Worm (Caenorhabditis elegans) whole organism, late embryonic: ENCODE results near the gene ddx-35.

Source experiments
- F13H6.1 ChIP-seq: sonication (generic microtip); optimal IDR thresholded peaks from 2 replicates; lab custom pipeline; 2016; ENCODE audit warnings: missing genetic modification characterization, missing compliant biosample characterization
- K02D7.2 ChIP-seq: sonication (generic microtip); optimal IDR thresholded peaks from 2 replicates; lab custom pipeline; 2017; ENCODE audit warnings: mild to moderate bottlenecking, missing genetic modification characterization, missing compliant biosample characterization
- T23F11.4 ChIP-seq: fragments of 200-800 bp; sonication (Bioruptor generic); optimal IDR thresholded peaks from 2 replicates; lab custom pipeline; 2018; ENCODE audit warnings: mild to moderate bottlenecking, missing genetic modification characterization, missing compliant biosample characterization
- Y22D7AL.16 ChIP-seq: sonication (generic microtip); optimal IDR thresholded peaks from 2 replicates; lab custom pipeline; 2016; ENCODE audit warnings: missing genetic modification characterization, missing compliant biosample characterization
- ceh-19 ChIP-seq: fragments of 200-800 bp; sonication (Bioruptor generic); optimal IDR thresholded peaks from 2 replicates; lab custom pipeline; 2018; ENCODE audit warnings: mild to moderate bottlenecking, missing genetic modification characterization, missing compliant biosample characterization
- ceh-2 ChIP-seq: sonication (generic microtip); optimal IDR thresholded peaks from 2 replicates; lab custom pipeline; 2016; ENCODE audit warnings: missing genotype, missing genetic modification characterization, missing compliant biosample characterization
- ceh-22 ChIP-seq: sonication (generic microtip); optimal IDR thresholded peaks from 2 replicates; lab custom pipeline; 2017; ENCODE audit warnings: missing biosample characterization, missing genetic modification characterization
- ceh-31 ChIP-seq: sonication (generic microtip); optimal IDR thresholded peaks from 2 replicates; lab custom pipeline; 2016; ENCODE audit warnings: missing genetic modification characterization, missing compliant biosample characterization
- ceh-34 ChIP-seq: sonication (generic microtip); optimal IDR thresholded peaks from 2 replicates; lab custom pipeline; 2016; ENCODE audit warnings: mild to moderate bottlenecking, missing genetic modification characterization, missing compliant biosample characterization
- ceh-45 ChIP-seq: fragments of 200-800 bp; sonication (Bioruptor generic); IDR thresholded peaks from 2 replicates; pipeline ENCODE4 v1.3.6; 2022; ENCODE audit warnings: missing genetic modification reagents, missing genetic modification characterization, missing compliant biosample characterization
- ceh-48 ChIP-seq: sonication (generic microtip); optimal IDR thresholded peaks from 2 replicates; lab custom pipeline; 2016; ENCODE audit warnings: missing genetic modification characterization, inconsistent platforms, missing compliant biosample characterization
- ceh-6 ChIP-seq: fragments of 200-800 bp; sonication (Bioruptor generic); optimal IDR thresholded peaks from 2 replicates; lab custom pipeline; 2018; ENCODE audit warnings: mild to moderate bottlenecking, missing genetic modification characterization, missing compliant biosample characterization
- ceh-9 ChIP-seq: sonication (generic microtip); optimal IDR thresholded peaks from 2 replicates; lab custom pipeline; 2016; ENCODE audit warnings: mild to moderate bottlenecking, missing genetic modification characterization, inconsistent platforms, missing compliant biosample characterization
- dve-1 ChIP-seq: sonication (generic microtip); optimal IDR thresholded peaks from 2 replicates; lab custom pipeline; 2017; ENCODE audit warnings: antibody characterized with exemption, mild to moderate bottlenecking, missing genetic modification characterization, missing compliant biosample characterization
- elt-2 ChIP-seq: sonication (generic microtip); optimal IDR thresholded peaks from 2 replicates; lab custom pipeline; 2016; ENCODE audit warnings: missing genetic modification reagents, missing genetic modification characterization, missing compliant biosample characterization
- ets-4 ChIP-seq: sonication (generic microtip); optimal IDR thresholded peaks from 2 replicates; lab custom pipeline; 2016; ENCODE audit warnings: missing genetic modification characterization, missing compliant biosample characterization
- fax-1 ChIP-seq: sonication (generic microtip); optimal IDR thresholded peaks from 2 replicates; lab custom pipeline; 2016; ENCODE audit warnings: missing genotype, missing genetic modification characterization, missing compliant biosample characterization
- fkh-10 ChIP-seq: fragments of 150-350 bp; optimal IDR thresholded peaks from 2 replicates; lab custom pipeline; 2014; ENCODE audit warnings: missing biosample characterization, missing genetic modification reagents, missing genetic modification characterization
- fkh-6 ChIP-seq: sonication (generic microtip); optimal IDR thresholded peaks from 2 replicates; lab custom pipeline; 2016; ENCODE audit warnings: missing genetic modification characterization, missing compliant biosample characterization
- gmeb-2 ChIP-seq: sonication (generic microtip); optimal IDR thresholded peaks from 2 replicates; lab custom pipeline; 2016; ENCODE audit warnings: missing genetic modification characterization, inconsistent platforms, missing compliant biosample characterization
- hlh-13 ChIP-seq: fragments of 200-800 bp; sonication (Bioruptor generic); optimal IDR thresholded peaks from 2 replicates; lab custom pipeline; 2018; ENCODE audit warnings: mild to moderate bottlenecking, missing genetic modification characterization, missing compliant biosample characterization
- lin-11 ChIP-seq: fragments of 200-800 bp; sonication (Bioruptor generic); optimal IDR thresholded peaks from 2 replicates; lab custom pipeline; 2018; ENCODE audit warnings: mild to moderate bottlenecking, missing genetic modification characterization, missing compliant biosample characterization
- mec-3 ChIP-seq: sonication (generic microtip); optimal IDR thresholded peaks from 2 replicates; lab custom pipeline; 2016; ENCODE audit warnings: borderline replicate concordance, missing genetic modification characterization, missing compliant biosample characterization
- nfya-1 ChIP-seq: sonication (generic microtip); optimal IDR thresholded peaks from 2 replicates; lab custom pipeline; 2017; ENCODE audit warnings: missing genetic modification characterization, mild to moderate bottlenecking, missing compliant biosample characterization, antibody characterized with exemption, moderate library complexity
- npax-4 ChIP-seq: sonication (generic microtip); optimal IDR thresholded peaks from 2 replicates; lab custom pipeline; 2016; ENCODE audit warnings: missing genetic modification characterization, missing compliant biosample characterization
- pat-9 ChIP-seq: fragments of 200-800 bp; sonication (Bioruptor generic); optimal IDR thresholded peaks from 2 replicates; lab custom pipeline; 2018; ENCODE audit warnings: mild to moderate bottlenecking, missing genetic modification characterization, moderate library complexity, missing compliant biosample characterization
- pax-1 ChIP-seq: fragments of 150-350 bp; optimal IDR thresholded peaks from 2 replicates; lab custom pipeline; 2014; ENCODE audit warnings: missing biosample characterization, missing genetic modification characterization
- pha-2 ChIP-seq: sonication (generic microtip); optimal IDR thresholded peaks from 2 replicates; lab custom pipeline; 2017; ENCODE audit warnings: mild to moderate bottlenecking, missing genetic modification characterization, missing compliant biosample characterization
- pha-4 ChIP-seq: fragments of 150-350 bp; optimal IDR thresholded peaks from 2 replicates; lab custom pipeline; 2018; ENCODE audit warnings: missing biosample characterization, missing genetic modification reagents, missing genetic modification characterization
- pros-1 ChIP-seq: fragments of 150-350 bp; optimal IDR thresholded peaks from 2 replicates; lab custom pipeline; 2014; ENCODE audit warnings: missing biosample characterization, missing genetic modification reagents, missing genetic modification characterization
- ref-2 ChIP-seq: sonication (generic microtip); optimal IDR thresholded peaks from 2 replicates; lab custom pipeline; 2016; ENCODE audit warnings: missing genetic modification characterization, missing compliant biosample characterization
- sdc-2 ChIP-seq: sonication (generic microtip); optimal IDR thresholded peaks from 2 replicates; lab custom pipeline; 2016; ENCODE audit warnings: missing genotype, missing genetic modification characterization, missing compliant biosample characterization
- sox-2 ChIP-seq: fragments of 200-800 bp; sonication (Bioruptor generic); IDR thresholded peaks from 2 replicates; pipeline ENCODE4 v1.3.6; 2022; ENCODE audit warnings: missing genetic modification reagents, missing genetic modification characterization, missing compliant biosample characterization
- tbx-2 ChIP-seq: sonication (generic microtip); optimal IDR thresholded peaks from 2 replicates; lab custom pipeline; 2016; ENCODE audit warnings: missing genetic modification characterization, missing compliant biosample characterization
- tbx-7 ChIP-seq: sonication (generic microtip); optimal IDR thresholded peaks from 2 replicates; lab custom pipeline; 2016; ENCODE audit warnings: missing genotype, missing genetic modification characterization, missing compliant biosample characterization
- ttx-3 ChIP-seq: sonication (generic microtip); optimal IDR thresholded peaks from 2 replicates; lab custom pipeline; 2016; ENCODE audit warnings: missing genetic modification reagents, missing genetic modification characterization, missing compliant biosample characterization
- unc-3 ChIP-seq, 2 experiments: fragments of 200-800 bp in 1 of 2; sonication (Bioruptor generic) in 1 of 2; sonication (generic microtip) in 1 of 2; conservative IDR thresholded peaks in 1 of 2; optimal IDR thresholded peaks in 1 of 2; 2 replicates each; pipeline versions ENCODE4 v1.3.6 to Lab custom; 2016 to 2022; ENCODE audit warnings: missing compliant biosample characterization in 2 of 2, missing genetic modification characterization in 2 of 2, missing genetic modification reagents in 1 of 2
- unc-42 ChIP-seq: sonication (generic microtip); optimal IDR thresholded peaks from 2 replicates; lab custom pipeline; 2016; ENCODE audit warnings: missing genotype, missing genetic modification characterization, missing compliant biosample characterization
- unc-55 ChIP-seq: sonication (generic microtip); optimal IDR thresholded peaks from 2 replicates; lab custom pipeline; 2017; ENCODE audit warnings: missing biosample characterization, missing genetic modification reagents, missing genetic modification characterization
- unc-86 ChIP-seq: sonication (generic microtip); optimal IDR thresholded peaks from 2 replicates; lab custom pipeline; 2016; ENCODE audit warnings: missing genetic modification characterization, missing compliant biosample characterization
- zip-5 ChIP-seq: sonication (generic microtip); optimal IDR thresholded peaks from 2 replicates; lab custom pipeline; 2016; ENCODE audit warnings: missing genetic modification characterization, missing compliant biosample characterization
- ztf-16 ChIP-seq: sonication (generic microtip); optimal IDR thresholded peaks from 2 replicates; lab custom pipeline; 2017; ENCODE audit warnings: missing genetic modification characterization, missing compliant biosample characterization

The ddx-35 gene

DNA sequence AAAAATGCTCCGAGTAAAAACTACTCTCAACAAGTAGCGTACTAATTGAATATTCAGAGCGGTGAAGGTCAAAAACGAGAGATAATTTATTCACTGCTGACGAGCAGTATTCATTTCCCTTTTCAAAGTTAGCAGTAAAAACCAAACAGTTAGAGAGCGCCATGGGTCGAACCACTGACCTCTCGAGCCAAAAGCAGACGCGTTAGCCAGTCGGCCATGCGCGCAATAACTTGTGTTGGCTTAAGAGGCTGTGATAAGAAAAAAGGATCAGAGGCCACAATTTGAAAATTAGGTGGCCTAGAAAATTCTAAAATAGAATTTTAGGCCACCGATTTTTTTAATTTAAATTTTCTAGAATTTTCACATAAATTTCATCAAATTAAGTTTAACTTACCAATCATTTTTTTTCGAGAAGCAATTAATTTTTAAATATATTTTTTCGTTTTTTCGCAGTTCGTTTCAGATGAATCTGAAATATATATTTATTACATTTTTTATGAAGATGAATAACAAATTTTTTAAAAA lies 46.5 kb upstream of the ddx-35 start, which contains the start of gene sms-3 (continued):
- TF ChIP-seq npax-4 (tag; lab: Kevin White, UChicago) (no peak), pat-9 (tag; lab: Kevin White, UChicago) (peak; percentile 10), pha-2 (tag; lab: Kevin White, UChicago) (peak; percentile 31), hlh-13 (GFP tag; lab: Kevin White, UChicago) (no peak), gmeb-2 (tag; lab: Kevin White, UChicago) (no peak), mec-3 (tag; lab: Kevin White, UChicago) (no peak), ceh-6 (GFP tag; lab: Kevin White, UChicago) (no peak), T23F11.4 (GFP tag; lab: Kevin White, UChicago) (no peak), tbx-2 (tag; lab: Kevin White, UChicago) (peak; percentile 16), nfya-1 (tag; lab: Kevin White, UChicago) (no peak), dve-1 (no peak), zip-5 (no peak), sdc-2 (tag; lab: Kevin White, UChicago) (no peak), pha-4 (no peak), ets-4 (no peak), unc-42 (tag; lab: Kevin White, UChicago) (no peak), fkh-10 (no peak), ztf-16 (tag; lab: Kevin White, UChicago) (no peak), sox-2 (GFP tag; lab: Robert Waterston, UW) (no peak), fkh-6 (tag; lab: Kevin White, UChicago) (no peak), tbx-7 (tag; lab: Kevin White, UChicago) (no peak), unc-55 (GFP tag; lab: Kevin White, UChicago) (no peak), ceh-48 (tag; lab: Kevin White, UChicago) (no peak), F13H6.1 (tag; lab: Kevin White, UChicago) (no peak), ref-2 (tag; lab: Kevin White, UChicago) (no peak), Y22D7AL.16 (peak; percentile 5), elt-2 (peak; percentile 4)

DNA sequence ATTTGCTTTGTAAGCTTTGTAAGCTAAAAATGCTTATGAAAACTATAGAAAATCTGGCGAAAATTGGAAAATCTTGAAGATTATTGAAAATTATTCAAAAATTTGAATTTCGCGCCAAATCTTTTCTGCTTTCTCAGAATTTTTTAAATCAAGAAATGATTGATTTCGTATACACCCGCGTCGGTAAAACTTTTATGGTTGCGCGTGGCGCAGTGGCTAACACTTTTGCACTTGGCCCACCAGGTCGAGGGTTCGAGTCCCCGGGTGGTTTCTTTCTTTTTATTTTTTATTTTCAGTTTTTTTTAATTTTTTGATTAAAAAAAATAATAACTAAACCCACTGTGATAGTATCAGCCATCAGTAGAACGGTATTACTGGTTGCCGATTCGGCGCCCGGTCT lies 44.7 kb upstream of the ddx-35 start:
- TF ChIP-seq ceh-45 (no peak), unc-42 (tag; lab: Kevin White, UChicago) (no peak), lin-11 (tag; lab: Kevin White, UChicago) (no peak), unc-3 (GFP tag; conservative IDR thresholded peaks at IDR 0.05; lab: Robert Waterston, UW) (no peak), unc-3 (tag; optimal IDR thresholded peaks at IDR 0.05; lab: Kevin White, UChicago) (no peak), ceh-2 (tag; lab: Kevin White, UChicago) (no peak), dve-1 (no peak), fax-1 (tag; lab: Kevin White, UChicago) (no peak), ceh-9 (tag; lab: Kevin White, UChicago) (no peak), nfya-1 (tag; lab: Kevin White, UChicago) (no peak), ceh-31 (tag; lab: Kevin White, UChicago) (no peak), pha-4 (no peak), ceh-19 (GFP tag; lab: Kevin White, UChicago) (no peak), pax-1 (tag; lab: Kevin White, UChicago) (no peak), ref-2 (tag; lab: Kevin White, UChicago) (no peak), ttx-3 (tag; lab: Kevin White, UChicago) (no peak), Y22D7AL.16 (no peak), tbx-2 (tag; lab: Kevin White, UChicago) (no peak), unc-86 (tag; lab: Kevin White, UChicago) (no peak), tbx-7 (tag; lab: Kevin White, UChicago) (no peak)
- TF ChIP-seq, all 69 proteins: peak for 0

DNA sequence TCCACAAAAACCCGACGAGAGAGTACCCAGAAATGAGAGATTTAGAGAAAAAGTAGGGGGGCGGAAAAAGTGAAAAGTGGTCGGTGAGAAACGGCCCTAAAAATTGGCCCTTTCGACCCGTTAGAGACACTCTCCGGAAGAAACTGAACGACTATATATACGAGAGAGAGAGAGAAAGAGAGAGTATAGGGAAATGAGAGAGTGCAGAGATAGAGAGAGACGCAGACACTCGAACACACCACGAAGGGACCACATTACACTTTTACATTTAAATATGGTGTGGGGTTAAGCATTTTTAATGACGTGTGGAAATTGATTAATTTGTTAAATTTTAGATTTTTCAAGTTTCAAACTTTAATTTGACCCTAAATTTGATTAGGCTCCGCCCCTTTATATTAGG lies 37.4 kb upstream of the ddx-35 start:
- TF ChIP-seq gmeb-2 (tag; lab: Kevin White, UChicago) (no peak), pros-1 (tag; lab: Kevin White, UChicago) (no peak), ceh-31 (tag; lab: Kevin White, UChicago) (peak; percentile 55), ttx-3 (tag; lab: Kevin White, UChicago) (no peak), K02D7.2 (no peak), unc-42 (tag; lab: Kevin White, UChicago) (peak; percentile 55), unc-55 (GFP tag; lab: Kevin White, UChicago) (peak; percentile 20), ceh-19 (GFP tag; lab: Kevin White, UChicago) (peak; percentile 5), ceh-2 (tag; lab: Kevin White, UChicago) (no peak), fkh-6 (tag; lab: Kevin White, UChicago) (no peak), ceh-48 (tag; lab: Kevin White, UChicago) (no peak), ceh-34 (tag; lab: Kevin White, UChicago) (peak; percentile 23), ceh-22 (tag; lab: Kevin White, UChicago) (no peak), ceh-6 (GFP tag; lab: Kevin White, UChicago) (no peak), nfya-1 (tag; lab: Kevin White, UChicago) (peak; percentile 65)
